Fruit fly (Drosophila melanogaster) whole organism, embryonic: ENCODE data around the gene CG12811.

Experiments used
- Awh ChIP-seq: fragments of 200-800 bp; sonication (Bioruptor generic); IDR thresholded peaks from 2 replicates; pipeline ENCODE4, ENCODE4 v1.3.6; 2022; ENCODE audit warnings: missing biosample characterization, missing genetic modification characterization
- CG10209 ChIP-seq: fragments of 200-800 bp; sonication (Bioruptor generic); optimal IDR thresholded peaks from 3 replicates; lab custom pipeline; 2017; ENCODE audit warnings: missing biosample characterization, mild to moderate bottlenecking, missing genetic modification characterization, missing genetic modification reagents
- CG10274 ChIP-seq: fragments of 200-800 bp; sonication (Bioruptor generic); optimal IDR thresholded peaks from 3 replicates; lab custom pipeline; 2017; ENCODE audit warnings: missing biosample characterization, mild to moderate bottlenecking, missing genetic modification characterization
- CG10321 ChIP-seq: fragments of 200-800 bp; sonication (Bioruptor generic); IDR thresholded peaks from 2 replicates; pipeline ENCODE4 v1.3.6; 2022; ENCODE audit warnings: missing biosample characterization, missing genetic modification characterization
- CG10654 ChIP-seq: fragments of 200-800 bp; sonication (Bioruptor generic); optimal IDR thresholded peaks from 2 replicates; lab custom pipeline; 2016; ENCODE audit warnings: missing biosample characterization, missing genetic modification characterization
- CG10979 ChIP-seq: fragments of 200-800 bp; sonication (Bioruptor generic); optimal IDR thresholded peaks from 2 replicates; lab custom pipeline; 2018; ENCODE audit warnings: missing biosample characterization, mild to moderate bottlenecking, missing genetic modification characterization, moderate library complexity
- CG11093 ChIP-seq: fragments of 200-800 bp; sonication (Bioruptor generic); IDR thresholded peaks from 3 replicates; pipeline ENCODE4 v1.3.6; 2022; ENCODE audit warnings: missing biosample characterization, missing genetic modification characterization
- CG11398 ChIP-seq: fragments of 200-800 bp; sonication (Bioruptor generic); optimal IDR thresholded peaks from 2 replicates; lab custom pipeline; 2016; ENCODE audit warnings: missing biosample characterization, missing genetic modification characterization
- CG11504 ChIP-seq: fragments of 200-800 bp; sonication (Bioruptor generic); optimal IDR thresholded peaks from 3 replicates; lab custom pipeline; 2019; ENCODE audit warnings: missing biosample characterization, mild to moderate bottlenecking, missing genetic modification characterization, moderate library complexity
- CG12104 ChIP-seq: fragments of 200-800 bp; sonication (Bioruptor generic); optimal IDR thresholded peaks from 3 replicates; lab custom pipeline; 2016; ENCODE audit warnings: missing biosample characterization, missing genetic modification characterization
- CG12155 ChIP-seq: fragments of 200-800 bp; sonication (Bioruptor generic); optimal IDR thresholded peaks from 3 replicates; lab custom pipeline; 2016; ENCODE audit warnings: missing biosample characterization, missing genetic modification characterization
- CG12236 ChIP-seq: fragments of 200-800 bp; sonication (Bioruptor generic); optimal IDR thresholded peaks from 2 replicates; lab custom pipeline; 2016; ENCODE audit warnings: missing biosample characterization, missing genetic modification characterization
- CG15073 ChIP-seq: fragments of 200-800 bp; sonication (Bioruptor generic); optimal IDR thresholded peaks from 2 replicates; lab custom pipeline; 2016; ENCODE audit warnings: missing biosample characterization, missing genetic modification characterization
- CG17328 ChIP-seq: fragments of 200-800 bp; sonication (Bioruptor generic); IDR thresholded peaks from 2 replicates; pipeline ENCODE4 v1.3.6; 2022; ENCODE audit warnings: missing biosample characterization, missing genetic modification characterization
- CG17912 ChIP-seq: fragments of 200-800 bp; sonication (Bioruptor generic); optimal IDR thresholded peaks from 2 replicates; lab custom pipeline; 2018; ENCODE audit warnings: missing biosample characterization, mild to moderate bottlenecking, missing genetic modification characterization
- CG1792 ChIP-seq: fragments of 200-800 bp; sonication (Bioruptor generic); optimal IDR thresholded peaks from 2 replicates; lab custom pipeline; 2016; ENCODE audit warnings: missing biosample characterization, missing genetic modification characterization
- CG30403 ChIP-seq: fragments of 200-800 bp; sonication (Bioruptor generic); optimal IDR thresholded peaks from 3 replicates; lab custom pipeline; 2016; ENCODE audit warnings: missing biosample characterization, missing genetic modification characterization
- CG31224 ChIP-seq: fragments of 200-800 bp; sonication (Bioruptor generic); IDR thresholded peaks from 2 replicates; pipeline ENCODE4 v1.3.6; 2022; ENCODE audit warnings: missing biosample characterization, missing genetic modification characterization
- CG3726 ChIP-seq: fragments of 200-800 bp; sonication (Bioruptor generic); IDR thresholded peaks from 3 replicates; pipeline ENCODE4, ENCODE4 v1.3.6; 2022; ENCODE audit warnings: missing biosample characterization, missing genetic modification characterization
- CG5245 ChIP-seq: fragments of 200-800 bp; sonication (Bioruptor generic); optimal IDR thresholded peaks from 3 replicates; lab custom pipeline; 2016; ENCODE audit warnings: missing biosample characterization, missing genetic modification characterization
- CG6683 ChIP-seq: fragments of 200-800 bp; sonication (Bioruptor generic); optimal IDR thresholded peaks from 2 replicates; lab custom pipeline; 2017; ENCODE audit warnings: missing biosample characterization, mild to moderate bottlenecking, missing genetic modification characterization, missing genetic modification reagents
- CG8388 ChIP-seq: fragments of 200-800 bp; sonication (Bioruptor generic); optimal IDR thresholded peaks from 2 replicates; lab custom pipeline; 2019; ENCODE audit warnings: missing biosample characterization, mild to moderate bottlenecking, missing genetic modification characterization, moderate library complexity
- Chrac-16 ChIP-seq: fragments of 200-800 bp; sonication (Bioruptor generic); optimal IDR thresholded peaks from 3 replicates; lab custom pipeline; 2016; ENCODE audit warnings: missing biosample characterization, missing genetic modification characterization
- Doc2 ChIP-seq: fragments of 200-800 bp; sonication (Bioruptor generic); IDR thresholded peaks from 2 replicates; pipeline ENCODE4 v1.3.6; 2022; ENCODE audit warnings: missing biosample characterization, missing genetic modification characterization
- Drgx ChIP-seq: fragments of 200-800 bp; sonication (Bioruptor generic); IDR thresholded peaks from 2 replicates; pipeline ENCODE4 v1.3.6; 2022; ENCODE audit warnings: missing biosample characterization, missing genetic modification characterization
- Hmr ChIP-seq: fragments of 200-800 bp; sonication (Bioruptor generic); optimal IDR thresholded peaks from 3 replicates; lab custom pipeline; 2017; ENCODE audit warnings: mild to moderate bottlenecking, missing biosample characterization, missing genetic modification reagents, missing genetic modification characterization
- Lhr ChIP-seq: fragments of 200-800 bp; sonication (Bioruptor generic); optimal IDR thresholded peaks from 3 replicates; lab custom pipeline; 2017; ENCODE audit warnings: mild to moderate bottlenecking, missing biosample characterization, missing genetic modification reagents, missing genetic modification characterization
- Optix ChIP-seq: fragments of 200-800 bp; sonication (Bioruptor generic); IDR thresholded peaks from 3 replicates; pipeline ENCODE4 v1.3.6; 2022; ENCODE audit warnings: missing biosample characterization, missing genetic modification characterization
- Pdp1 ChIP-seq, 2 experiments: fragments of 200-800 bp; sonication (Bioruptor generic); optimal IDR thresholded peaks; 3 replicates each; lab custom pipeline; 2016; ENCODE audit warnings: missing biosample characterization in 2 of 2, missing genetic modification characterization in 2 of 2, mild to moderate bottlenecking in 1 of 2, moderate library complexity in 1 of 2
- Spps ChIP-seq: fragments of 200-800 bp; sonication (Bioruptor generic); optimal IDR thresholded peaks from 2 replicates; lab custom pipeline; 2018; ENCODE audit warnings: missing biosample characterization, mild to moderate bottlenecking, missing genetic modification characterization
- Usf ChIP-seq: fragments of 200-800 bp; sonication (Bioruptor generic); optimal IDR thresholded peaks from 2 replicates; lab custom pipeline; 2017; ENCODE audit warnings: missing genotype, missing biosample characterization, missing genetic modification characterization
- btn ChIP-seq: fragments of 200-800 bp; sonication (Bioruptor generic); optimal IDR thresholded peaks from 2 replicates; lab custom pipeline; 2016; ENCODE audit warnings: missing biosample characterization, missing genetic modification characterization
- ems ChIP-seq: fragments of 200-800 bp; sonication (Bioruptor generic); optimal IDR thresholded peaks from 3 replicates; lab custom pipeline; 2016; ENCODE audit warnings: missing biosample characterization, missing genetic modification characterization
- fd64A ChIP-seq: fragments of 200-800 bp; sonication (Bioruptor generic); optimal IDR thresholded peaks from 3 replicates; lab custom pipeline; 2018; ENCODE audit warnings: missing biosample characterization, mild to moderate bottlenecking, missing genetic modification characterization
- fru ChIP-seq: fragments of >200 bp; optimal IDR thresholded peaks from 2 replicates; lab custom pipeline; 2017
- fu2 ChIP-seq: fragments of 200-800 bp; sonication (Bioruptor generic); optimal IDR thresholded peaks from 2 replicates; lab custom pipeline; 2016; ENCODE audit warnings: missing biosample characterization, missing genetic modification characterization
- gcm ChIP-seq: fragments of 200-800 bp; sonication (Bioruptor generic); optimal IDR thresholded peaks from 2 replicates; lab custom pipeline; 2019; ENCODE audit warnings: missing biosample characterization, mild to moderate bottlenecking, missing genetic modification characterization, moderate library complexity
- grau ChIP-seq: fragments of 200-800 bp; optimal IDR thresholded peaks from 3 replicates; lab custom pipeline; 2019; ENCODE audit warnings: missing biosample characterization, mild to moderate bottlenecking, missing genetic modification characterization, moderate library complexity
- grn ChIP-seq: fragments of 200-800 bp; sonication (Bioruptor generic); optimal IDR thresholded peaks from 3 replicates; lab custom pipeline; 2017; ENCODE audit warnings: missing biosample characterization, missing genetic modification characterization
- gsb-n ChIP-seq: fragments of 200-800 bp; sonication (Bioruptor generic); optimal IDR thresholded peaks from 3 replicates; lab custom pipeline; 2018; ENCODE audit warnings: missing biosample characterization, mild to moderate bottlenecking, missing genetic modification characterization
- knrl ChIP-seq: fragments of 200-800 bp; sonication (Bioruptor generic); IDR thresholded peaks from 3 replicates; pipeline ENCODE4 v1.3.6; 2022; ENCODE audit warnings: missing biosample characterization, missing genetic modification characterization; ENCODE audit not compliant: partially characterized antibody
- lilli ChIP-seq: fragments of 200-800 bp; sonication (Bioruptor generic); optimal IDR thresholded peaks from 3 replicates; lab custom pipeline; 2016; ENCODE audit warnings: missing biosample characterization, missing genetic modification characterization
- mam ChIP-seq: fragments of 200-800 bp; sonication (Bioruptor generic); optimal IDR thresholded peaks from 3 replicates; lab custom pipeline; 2016; ENCODE audit warnings: missing biosample characterization, missing genetic modification characterization
- phol ChIP-seq: fragments of 200-800 bp; sonication (Bioruptor generic); optimal IDR thresholded peaks from 3 replicates; lab custom pipeline; 2018; ENCODE audit warnings: missing biosample characterization, mild to moderate bottlenecking, missing genetic modification characterization, moderate library complexity
- shn ChIP-seq: fragments of 200-800 bp; sonication (Bioruptor generic); optimal IDR thresholded peaks from 3 replicates; lab custom pipeline; 2016; ENCODE audit warnings: missing biosample characterization, missing genetic modification characterization
- sim ChIP-seq: fragments of 200-800 bp; sonication (Bioruptor generic); IDR thresholded peaks from 2 replicates; pipeline ENCODE4 v1.3.6; 2022; ENCODE audit warnings: missing biosample characterization, missing genetic modification characterization
- sqz ChIP-seq: fragments of 200-800 bp; sonication (Bioruptor generic); optimal IDR thresholded peaks from 3 replicates; lab custom pipeline; 2018; ENCODE audit warnings: missing biosample characterization, mild to moderate bottlenecking, missing genetic modification characterization
- tio ChIP-seq: fragments of 200-800 bp; sonication (Bioruptor generic); optimal IDR thresholded peaks from 2 replicates; lab custom pipeline; 2017; ENCODE audit warnings: missing biosample characterization, missing genetic modification characterization, inconsistent platforms
- tll ChIP-seq, 2 experiments: fragments of 200-800 bp in 1 of 2; fragments of >200 bp in 1 of 2; sonication (Bioruptor generic) in 1 of 2; optimal IDR thresholded peaks; 2 replicates each; lab custom pipeline; 2017 to 2019; ENCODE audit warnings: missing biosample characterization in 2 of 2, missing genetic modification characterization in 2 of 2, mild to moderate bottlenecking in 1 of 2, moderate library complexity in 1 of 2
- zf30C ChIP-seq: fragments of 200-800 bp; sonication (Bioruptor generic); optimal IDR thresholded peaks from 3 replicates; lab custom pipeline; 2018; ENCODE audit warnings: missing biosample characterization, mild to moderate bottlenecking, missing genetic modification characterization

Gene CG12811

DNA sequence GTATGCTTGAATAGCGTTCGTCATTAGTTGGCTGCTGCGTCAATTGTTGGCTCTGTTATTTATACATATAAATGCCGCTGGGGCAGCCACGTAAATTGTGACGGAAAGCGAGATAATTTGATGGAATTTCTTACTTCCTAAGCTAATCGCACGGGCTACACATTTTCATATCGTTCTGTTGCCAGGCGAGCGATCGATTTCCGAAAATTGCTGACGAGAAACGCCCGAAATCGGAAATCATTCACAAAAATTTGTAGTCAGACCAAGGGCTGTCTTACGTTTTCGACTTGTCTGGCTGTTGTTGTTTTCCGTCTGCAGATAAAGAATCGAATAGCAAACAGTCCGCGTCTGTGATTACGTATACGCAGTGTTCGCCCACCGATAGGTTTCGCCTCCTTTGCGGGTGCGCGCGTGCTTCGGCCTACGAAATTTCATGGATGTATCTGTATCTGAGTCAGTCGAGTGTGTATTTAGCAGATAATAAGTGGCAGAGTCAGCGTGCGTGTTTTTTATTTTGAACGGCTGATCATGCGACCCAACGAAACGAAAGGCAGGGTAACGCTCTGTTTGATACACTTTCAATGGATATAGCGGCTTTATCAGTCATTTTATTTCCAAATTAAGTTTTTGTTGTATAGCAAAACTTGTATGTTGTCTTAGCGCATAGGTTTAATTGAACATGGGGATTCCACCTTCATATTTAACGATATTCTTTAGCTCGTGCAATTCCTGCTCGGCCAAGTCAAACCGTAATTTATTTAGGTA is 49.1 kb upstream of the CG12811 start (continued):
- TF ChIP-seq Lhr (GFP tag; lab: Kevin White, UChicago) (no peak), CG15073 (GFP tag; lab: Kevin White, UChicago) (no peak), Doc2 (no peak), CG3726 (no peak), grn (peak; percentile 29), lilli (GFP tag; lab: Kevin White, UChicago) (peak; percentile 81), CG10274 (GFP tag; lab: Kevin White, UChicago) (peak; percentile 78), grau (peak; percentile 73), sqz (GFP tag; lab: Kevin White, UChicago) (peak; percentile 45), CG17912 (GFP tag; lab: Kevin White, UChicago) (no peak), CG30403 (GFP tag; lab: Kevin White, UChicago) (peak; percentile 71), CG10209 (GFP tag; lab: Kevin White, UChicago) (peak; percentile 71), sim (GFP tag; lab: Robert Waterston, UW) (no peak), CG12155 (GFP tag; lab: Kevin White, UChicago) (peak; percentile 71), gcm (GFP tag; lab: Kevin White, UChicago) (peak; percentile 24), Pdp1 (GFP tag; optimal IDR thresholded peaks at IDR 0.05; lab: Kevin White, UChicago) (peak; percentile 61 to 87), phol (tag; lab: Kevin White, UChicago) (peak; percentile 62), CG11398 (GFP tag; lab: Kevin White, UChicago) (peak; percentile 58), CG10321 (GFP tag; lab: Robert Waterston, UW) (no peak), CG31224 (GFP tag; lab: Robert Waterston, UW) (peak; percentile 45; the same call in 1 of the 2 replicates), Optix (GFP tag; lab: Robert Waterston, UW) (no peak; the same call in 2 of the 3 replicates), fu2 (GFP tag; lab: Kevin White, UChicago) (peak; percentile 34), tll (GFP tag; optimal IDR thresholded peaks at IDR 0.05; lab: Kevin White, UChicago) (no peak), Spps (no peak), tio (GFP tag; lab: Kevin White, UChicago) (no peak), Drgx (GFP tag; lab: Robert Waterston, UW) (0 out of 2 replicates have a peak, but pooled peaks have one; percentile 6), CG1792 (GFP tag; lab: Kevin White, UChicago) (peak; percentile 33), btn (GFP tag; lab: Kevin White, UChicago) (no peak), ems (GFP tag; lab: Kevin White, UChicago) (peak; percentile 42), gsb-n (no peak), mam (GFP tag; lab: Kevin White, UChicago) (peak; percentile 69), CG17328 (GFP tag; lab: Robert Waterston, UW) (peak; percentile 56; the same call in 1 of the 2 replicates), CG12236 (GFP tag; lab: Kevin White, UChicago) (peak; percentile 45), zf30C (GFP tag; lab: Kevin White, UChicago) (no peak), CG5245 (GFP tag; lab: Kevin White, UChicago) (no peak), CG10654 (GFP tag; lab: Kevin White, UChicago) (peak; percentile 37), Usf (peak; percentile 47), CG8388 (GFP tag; lab: Kevin White, UChicago) (peak; percentile 50), Chrac-16 (peak; percentile 52), shn (GFP tag; lab: Kevin White, UChicago) (peak; percentile 57), CG11093 (no peak), knrl (GFP tag; lab: Robert Waterston, UW) (no peak), CG11504 (peak; percentile 79), CG12104 (GFP tag; lab: Kevin White, UChicago) (no peak), fd64A (GFP tag; lab: Kevin White, UChicago) (peak; percentile 41), CG6683 (GFP tag; lab: Kevin White, UChicago) (peak; percentile 54), Awh (GFP tag; lab: Robert Waterston, UW) (no peak), CG10979 (tag; lab: Kevin White, UChicago) (peak; percentile 21), Hmr (GFP tag; lab: Kevin White, UChicago) (peak; percentile 85), fru (lab: Kevin White, UChicago) (no peak)
